Fruit fly (Drosophila melanogaster) whole organism, embryonic: ENCODE measurements around the gene CG4313.

Experiments
- Antp ChIP-seq: fragments of 200-800 bp; sonication (Bioruptor generic); optimal IDR thresholded peaks from 3 replicates; lab custom pipeline; 2016; ENCODE audit warnings: missing biosample characterization, missing genetic modification characterization
- CG11398 ChIP-seq: fragments of 200-800 bp; sonication (Bioruptor generic); optimal IDR thresholded peaks from 2 replicates; lab custom pipeline; 2016; ENCODE audit warnings: missing biosample characterization, missing genetic modification characterization
- CG12071 ChIP-seq: fragments of 200-800 bp; sonication (Bioruptor generic); optimal IDR thresholded peaks from 3 replicates; lab custom pipeline; 2018; ENCODE audit warnings: missing biosample characterization, mild to moderate bottlenecking, missing genetic modification characterization
- CG1233 ChIP-seq: fragments of 200-800 bp; sonication (Bioruptor generic); optimal IDR thresholded peaks from 4 replicates; lab custom pipeline; 2018; ENCODE audit warnings: missing biosample characterization, mild to moderate bottlenecking, missing genetic modification characterization
- CG12942 ChIP-seq: fragments of 200-800 bp; sonication (Bioruptor generic); optimal IDR thresholded peaks from 3 replicates; lab custom pipeline; 2016; ENCODE audit warnings: missing biosample characterization, missing genetic modification characterization
- CG13424 ChIP-seq: fragments of 200-800 bp; sonication (Bioruptor generic); optimal IDR thresholded peaks from 2 replicates; lab custom pipeline; 2019; ENCODE audit warnings: missing biosample characterization, mild to moderate bottlenecking, missing genetic modification characterization, moderate library complexity
- CG13894 ChIP-seq: fragments of 200-800 bp; sonication (Bioruptor generic); optimal IDR thresholded peaks from 3 replicates; lab custom pipeline; 2018; ENCODE audit warnings: missing biosample characterization, mild to moderate bottlenecking, missing genetic modification characterization, moderate library complexity
- CG14710 ChIP-seq: fragments of 200-800 bp; sonication (Bioruptor generic); optimal IDR thresholded peaks from 3 replicates; lab custom pipeline; 2019; ENCODE audit warnings: missing biosample characterization, mild to moderate bottlenecking, missing genetic modification characterization, moderate library complexity
- CG14860 ChIP-seq: fragments of 200-800 bp; sonication (Bioruptor generic); IDR thresholded peaks from 3 replicates; pipeline ENCODE4 v1.3.6; 2022; ENCODE audit warnings: missing biosample characterization, missing genetic modification characterization; ENCODE audit not compliant: partially characterized antibody
- CG17186 ChIP-seq: fragments of 200-800 bp; sonication (Bioruptor generic); optimal IDR thresholded peaks from 3 replicates; lab custom pipeline; 2017; ENCODE audit warnings: missing biosample characterization, missing genetic modification reagents, missing genetic modification characterization
- CG17612 ChIP-seq: fragments of 200-800 bp; sonication (Bioruptor generic); IDR thresholded peaks from 2 replicates; pipeline ENCODE4 v1.3.6; 2022; ENCODE audit warnings: missing biosample characterization, missing genetic modification characterization
- CG2199 ChIP-seq: fragments of 200-800 bp; sonication (Bioruptor generic); IDR thresholded peaks from 3 replicates; pipeline ENCODE4 v1.3.6; 2022; ENCODE audit warnings: missing biosample characterization, missing genetic modification characterization
- CG2678 ChIP-seq: fragments of 200-800 bp; sonication (Bioruptor generic); optimal IDR thresholded peaks from 3 replicates; lab custom pipeline; 2019; ENCODE audit warnings: missing biosample characterization, mild to moderate bottlenecking, missing genetic modification characterization, moderate library complexity
- CG2712 ChIP-seq: fragments of 200-800 bp; optimal IDR thresholded peaks from 3 replicates; lab custom pipeline; 2019; ENCODE audit warnings: missing biosample characterization, mild to moderate bottlenecking, missing genetic modification characterization, moderate library complexity
- CG2889 ChIP-seq: fragments of 200-800 bp; sonication (Bioruptor generic); IDR thresholded peaks from 3 replicates; pipeline ENCODE4 v1.3.6; 2022; ENCODE audit warnings: missing biosample characterization, missing genetic modification characterization
- CG30431 ChIP-seq: fragments of 200-800 bp; sonication (Bioruptor generic); optimal IDR thresholded peaks from 2 replicates; lab custom pipeline; 2017; ENCODE audit warnings: missing biosample characterization, missing genetic modification characterization
- CG34224 ChIP-seq: fragments of 200-800 bp; sonication (Bioruptor generic); IDR thresholded peaks from 3 replicates; pipeline ENCODE4 v1.3.6; 2022; ENCODE audit warnings: missing biosample characterization, missing genetic modification characterization; ENCODE audit not compliant: partially characterized antibody
- CG3847 ChIP-seq: fragments of 200-800 bp; sonication (Bioruptor generic); IDR thresholded peaks from 2 replicates; pipeline ENCODE4 v1.3.6; 2022; ENCODE audit warnings: missing biosample characterization, missing genetic modification characterization
- CG6272 ChIP-seq: fragments of 200-800 bp; sonication (Bioruptor generic); IDR thresholded peaks from 2 replicates; pipeline ENCODE4 v1.3.6; 2022; ENCODE audit warnings: missing biosample characterization, missing genetic modification characterization
- CG6683 ChIP-seq: fragments of 200-800 bp; sonication (Bioruptor generic); optimal IDR thresholded peaks from 2 replicates; lab custom pipeline; 2017; ENCODE audit warnings: missing biosample characterization, mild to moderate bottlenecking, missing genetic modification characterization, missing genetic modification reagents
- CG6791 ChIP-seq: fragments of 200-800 bp; sonication (Bioruptor generic); IDR thresholded peaks from 3 replicates; pipeline ENCODE4 v1.3.6; 2022; ENCODE audit warnings: missing biosample characterization, missing genetic modification characterization; ENCODE audit not compliant: partially characterized antibody
- CG7963 ChIP-seq: fragments of 200-800 bp; sonication (Bioruptor generic); IDR thresholded peaks from 3 replicates; pipeline ENCODE4 v1.3.6; 2022; ENCODE audit warnings: missing biosample characterization, missing genetic modification characterization; ENCODE audit not compliant: partially characterized antibody
- Dip3 ChIP-seq: fragments of 200-800 bp; sonication (Bioruptor generic); optimal IDR thresholded peaks from 3 replicates; lab custom pipeline; 2016; ENCODE audit warnings: missing biosample characterization, missing genetic modification characterization
- Doc3 ChIP-seq: fragments of 200-800 bp; sonication (Bioruptor generic); IDR thresholded peaks from 3 replicates; pipeline ENCODE4 v1.3.6; 2022; ENCODE audit warnings: missing biosample characterization, missing genetic modification characterization; ENCODE audit not compliant: partially characterized antibody
- Eip74EF ChIP-seq, 2 experiments: fragments of 200-800 bp in 1 of 2; fragments of >200 bp in 1 of 2; sonication (Bioruptor generic) in 1 of 2; optimal IDR thresholded peaks; 2 replicates each; lab custom pipeline; 2017 to 2019; ENCODE audit warnings: missing biosample characterization in 2 of 2, missing genetic modification characterization in 2 of 2, mild to moderate bottlenecking in 1 of 2, moderate library complexity in 1 of 2
- Ets65A ChIP-seq: fragments of 200-800 bp; sonication (Bioruptor generic); peaks from one replicate; lab custom pipeline; 2016; ENCODE audit warnings: missing biosample characterization, missing genetic modification characterization
- Hey ChIP-seq: fragments of 200-800 bp; sonication (Bioruptor generic); optimal IDR thresholded peaks from 3 replicates; lab custom pipeline; 2018; ENCODE audit warnings: missing biosample characterization, mild to moderate bottlenecking, missing genetic modification characterization
- Hsf ChIP-seq: fragments of 200-800 bp; sonication (Bioruptor generic); optimal IDR thresholded peaks from 3 replicates; lab custom pipeline; 2016; ENCODE audit warnings: missing biosample characterization, missing genetic modification characterization
- Oli ChIP-seq: fragments of 200-800 bp; sonication (Bioruptor generic); optimal IDR thresholded peaks from 2 replicates; lab custom pipeline; 2018; ENCODE audit warnings: missing biosample characterization, mild to moderate bottlenecking, missing genetic modification characterization, moderate library complexity
- Rfx ChIP-seq: fragments of 200-800 bp; sonication (Bioruptor generic); IDR thresholded peaks from 2 replicates; pipeline ENCODE4 v1.3.6; 2022; ENCODE audit warnings: missing biosample characterization, missing genetic modification characterization
- Rx ChIP-seq: fragments of 200-800 bp; sonication (Bioruptor generic); IDR thresholded peaks from 2 replicates; pipeline ENCODE4 v1.3.6; 2022; ENCODE audit warnings: missing biosample characterization, missing genetic modification characterization
- Stat92E ChIP-seq, 3 experiments: fragments of >200 bp in 2 of 3; fragments of 200-800 bp in 1 of 3; sonication (Bioruptor generic) in 1 of 3; optimal IDR thresholded peaks; 2 replicates each; lab custom pipeline; 2017 to 2019; ENCODE audit warnings: missing biosample characterization in 3 of 3, missing genetic modification characterization in 3 of 3, mild to moderate bottlenecking in 1 of 3, moderate library complexity in 1 of 3
- Trl ChIP-seq, 3 experiments: fragments of >200 bp in 2 of 3; fragments of 200-800 bp in 1 of 3; sonication (Bioruptor generic) in 1 of 3; optimal IDR thresholded peaks; 2 replicates in 1 of 3; 3 replicates in 2 of 3; lab custom pipeline; 2016 to 2017; ENCODE audit warnings: missing biosample characterization in 1 of 3, missing genetic modification characterization in 1 of 3
- al ChIP-seq: fragments of 200-800 bp; sonication (Bioruptor generic); IDR thresholded peaks from 2 replicates; pipeline ENCODE4 v1.3.6; 2022; ENCODE audit warnings: missing biosample characterization, missing genetic modification characterization
- amos ChIP-seq: fragments of 200-800 bp; sonication (Bioruptor generic); IDR thresholded peaks from 2 replicates; pipeline ENCODE4 v1.3.6; 2022; ENCODE audit warnings: missing biosample characterization, missing genetic modification characterization; ENCODE audit not compliant: partially characterized antibody
- ato ChIP-seq: fragments of 200-800 bp; sonication (Bioruptor generic); IDR thresholded peaks from 2 replicates; pipeline ENCODE4 v1.3.6; 2022; ENCODE audit warnings: missing biosample characterization, missing genetic modification characterization; ENCODE audit not compliant: partially characterized antibody
- chinmo ChIP-seq: fragments of 200-800 bp; sonication (Bioruptor generic); IDR thresholded peaks from 4 replicates; pipeline ENCODE4 v1.3.6; 2022; ENCODE audit warnings: missing biosample characterization, missing genetic modification characterization; ENCODE audit not compliant: partially characterized antibody
- dimm ChIP-seq: fragments of 200-800 bp; sonication (Bioruptor generic); IDR thresholded peaks from 2 replicates; pipeline ENCODE4 v1.3.6; 2022; ENCODE audit warnings: missing biosample characterization, missing genetic modification characterization
- ewg ChIP-seq: fragments of 200-800 bp; sonication (Bioruptor generic); optimal IDR thresholded peaks from 3 replicates; lab custom pipeline; 2017; ENCODE audit warnings: mild to moderate bottlenecking, missing biosample characterization, missing genetic modification reagents, missing genetic modification characterization
- her ChIP-seq: fragments of 200-800 bp; sonication (Bioruptor generic); optimal IDR thresholded peaks from 2 replicates; lab custom pipeline; 2016; ENCODE audit warnings: missing biosample characterization, missing genetic modification characterization
- hth ChIP-seq: fragments of >200 bp; optimal IDR thresholded peaks from 2 replicates; lab custom pipeline; 2017; ENCODE audit warnings: inconsistent platforms
- jumu ChIP-seq: fragments of 200-800 bp; sonication (Bioruptor generic); optimal IDR thresholded peaks from 3 replicates; lab custom pipeline; 2016; ENCODE audit warnings: missing biosample characterization, missing genetic modification characterization
- maf-S ChIP-seq: fragments of 200-800 bp; sonication (Bioruptor generic); optimal IDR thresholded peaks from 2 replicates; lab custom pipeline; 2016; ENCODE audit warnings: missing biosample characterization, missing genetic modification characterization
- nmo ChIP-seq: fragments of 200-800 bp; sonication (Bioruptor generic); optimal IDR thresholded peaks from 2 replicates; lab custom pipeline; 2018; ENCODE audit warnings: missing biosample characterization, mild to moderate bottlenecking, missing genetic modification characterization, moderate library complexity
- oc ChIP-seq: fragments of 200-800 bp; sonication (Bioruptor generic); optimal IDR thresholded peaks from 2 replicates; lab custom pipeline; 2018; ENCODE audit warnings: missing biosample characterization, mild to moderate bottlenecking, missing genetic modification characterization, moderate library complexity
- p53 ChIP-seq: fragments of 200-800 bp; sonication (Bioruptor generic); optimal IDR thresholded peaks from 2 replicates; lab custom pipeline; 2016; ENCODE audit warnings: missing biosample characterization, missing genetic modification characterization
- toy ChIP-seq: fragments of 200-800 bp; sonication (Bioruptor generic); IDR thresholded peaks from 2 replicates; pipeline ENCODE4 v1.3.6; 2022; ENCODE audit warnings: missing biosample characterization, missing genetic modification characterization
- vnd ChIP-seq: fragments of 200-800 bp; sonication (Bioruptor generic); IDR thresholded peaks from 3 replicates; pipeline ENCODE4 v1.3.6; 2022; ENCODE audit warnings: missing biosample characterization, missing genetic modification characterization; ENCODE audit not compliant: partially characterized antibody
- zen2 ChIP-seq: fragments of 200-800 bp; sonication (Bioruptor generic); IDR thresholded peaks from 3 replicates; pipeline ENCODE4 v1.3.6; 2022; ENCODE audit warnings: missing biosample characterization, missing genetic modification characterization; ENCODE audit not compliant: partially characterized antibody

CG4313 gene

dm6 chrX:2065073-2065472 lies 23.4 kb downstream of the CG4313 start, which contains the start of gene CG4281 (continued):
- TF ChIP-seq nmo (peak; percentile 9), CG2199 (no peak), oc (tag; lab: Kevin White, UChicago) (no peak), jumu (GFP tag; lab: Kevin White, UChicago) (no peak), CG1233 (no peak), hth (no peak), dimm (GFP tag; lab: Robert Waterston, UW) (no peak), maf-S (no peak), Hey (tag; lab: Kevin White, UChicago) (no peak), Antp (GFP tag; lab: Kevin White, UChicago) (no peak), Doc3 (GFP tag; lab: Robert Waterston, UW) (peak; percentile 95), CG14710 (tag; lab: Kevin White, UChicago) (peak; percentile 47), CG30431 (GFP tag; lab: Kevin White, UChicago) (no peak), ato (GFP tag; lab: Robert Waterston, UW) (peak; percentile 82), CG17186 (GFP tag; lab: Kevin White, UChicago) (peak; percentile 1), chinmo (GFP tag; lab: Robert Waterston, UW) (peak; percentile 76; the same call in 2 of the 4 replicates), toy (no peak), Dip3 (GFP tag; lab: Kevin White, UChicago) (no peak), Hsf (GFP tag; lab: Kevin White, UChicago) (peak; percentile 12), CG11398 (GFP tag; lab: Kevin White, UChicago) (no peak), CG13894 (tag; lab: Kevin White, UChicago) (peak; percentile 2), CG2889 (GFP tag; lab: Robert Waterston, UW) (no peak), Stat92E (GFP tag; optimal IDR thresholded peaks at IDR 0.05; lab: Kevin White, UChicago) (peak in 1 of 3 experiments; percentile 41), CG34224 (GFP tag; lab: Robert Waterston, UW) (peak; percentile 99), CG14860 (peak; percentile 96), CG17612 (GFP tag; lab: Robert Waterston, UW) (no peak), CG7963 (peak; percentile 87), Ets65A (no peak), CG13424 (tag; lab: Kevin White, UChicago) (no peak), CG6791 (GFP tag; lab: Robert Waterston, UW) (peak; percentile 82), CG2712 (tag; lab: Kevin White, UChicago) (peak; percentile 22), CG12071 (GFP tag; lab: Kevin White, UChicago) (no peak), Trl (optimal IDR thresholded peaks at IDR 0.05; lab: Kevin White, UChicago) (no peak), Trl (GFP tag; optimal IDR thresholded peaks at IDR 0.05; lab: Kevin White, UChicago) (no peak), CG6272 (GFP tag; lab: Robert Waterston, UW) (no peak), Rfx (GFP tag; lab: Robert Waterston, UW) (no peak), Rx (GFP tag; lab: Robert Waterston, UW) (no peak), her (GFP tag; lab: Kevin White, UChicago) (no peak), zen2 (peak; percentile 95), CG6683 (GFP tag; lab: Kevin White, UChicago) (no peak), vnd (GFP tag; lab: Robert Waterston, UW) (peak; percentile 91), ewg (GFP tag; lab: Kevin White, UChicago) (no peak), p53 (GFP tag; lab: Kevin White, UChicago) (peak; percentile 74), amos (GFP tag; lab: Robert Waterston, UW) (peak; percentile 90), al (GFP tag; lab: Robert Waterston, UW) (no peak), Oli (tag; lab: Kevin White, UChicago) (no peak), Eip74EF (GFP tag; optimal IDR thresholded peaks at IDR 0.05; lab: Kevin White, UChicago) (peak in 1 of 2 experiments; percentile 3), CG12942 (GFP tag; lab: Kevin White, UChicago) (no peak), CG3847 (GFP tag; lab: Robert Waterston, UW) (no peak), CG2678 (tag; lab: Kevin White, UChicago) (peak; percentile 4)
